Fruit fly (Drosophila melanogaster): ENCODE data around the gene CG6293.

CG6293 gene

DNA sequence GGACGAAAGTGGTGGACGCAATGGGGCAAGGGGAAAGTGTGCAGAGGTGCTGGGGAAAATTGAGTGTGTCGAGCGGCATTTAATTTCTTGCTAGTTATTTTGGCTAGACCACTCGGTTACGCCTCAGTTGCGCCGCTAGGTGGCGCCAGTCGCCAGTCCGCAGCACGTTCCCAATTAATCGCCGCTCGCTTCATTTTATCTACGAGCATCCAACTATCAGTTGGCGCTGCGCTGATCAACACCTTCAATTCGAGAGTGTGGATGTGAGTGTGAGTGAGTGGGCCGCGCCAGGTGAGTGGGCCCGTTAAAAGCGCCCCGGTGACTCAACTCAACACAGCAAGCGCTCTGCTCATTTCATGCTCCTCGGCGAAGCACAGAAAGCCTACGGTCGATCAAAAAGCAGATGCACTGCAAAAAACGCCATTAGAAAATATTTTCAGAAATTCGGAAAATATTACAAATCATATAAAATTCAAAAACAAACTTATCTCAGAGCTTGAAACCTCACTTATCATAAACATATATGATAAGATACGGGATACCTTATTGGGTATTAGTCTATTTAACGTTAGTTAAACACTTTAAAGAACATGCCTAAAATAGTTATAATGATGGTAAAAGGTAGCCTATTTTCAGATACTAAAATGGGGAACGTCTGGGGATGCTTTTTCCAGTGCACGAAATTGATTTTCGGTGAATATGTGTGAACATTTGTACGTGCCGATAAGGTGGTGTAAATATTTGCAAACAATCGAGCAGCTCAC is 43.1 kb downstream of the CG6293 start (continued):
- TF ChIP-seq Hr4 (GFP tag; optimal IDR thresholded peaks at IDR 0.05) (peak; percentile 95), topi (GFP tag; optimal IDR thresholded peaks at IDR 0.05) (peak; percentile 95), CG16779 (tag; optimal IDR thresholded peaks at IDR 0.05) (peak; percentile 71), acj6 (GFP tag; optimal IDR thresholded peaks at IDR 0.05) (peak; percentile 84), CG6792 (GFP tag; optimal IDR thresholded peaks at IDR 0.05) (peak; percentile 83), OdsH (GFP tag; optimal IDR thresholded peaks at IDR 0.05) (peak; percentile 87), ss (GFP tag; optimal IDR thresholded peaks at IDR 0.05) (peak in 1 of 2 experiments; percentile 31), Ets21C (GFP tag; optimal IDR thresholded peaks at IDR 0.05) (peak; percentile 91), Blimp-1 (GFP tag; optimal IDR thresholded peaks at IDR 0.05) (peak; percentile 80), Smox (GFP tag; optimal IDR thresholded peaks at IDR 0.05) (peak; percentile 91), Sox15 (GFP tag; optimal IDR thresholded peaks at IDR 0.05) (peak; percentile 79), Eip93F (GFP tag; optimal IDR thresholded peaks at IDR 0.05) (peak; percentile 50), Lpt (GFP tag; optimal IDR thresholded peaks at IDR 0.05) (peak; percentile 80), CG31627 (GFP tag; optimal IDR thresholded peaks at IDR 0.05) (peak; percentile 95), CG11762 (GFP tag; optimal IDR thresholded peaks at IDR 0.05; ENCODE audit: insufficient read depth) (peak; percentile 78), CG6163 (GFP tag; IDR thresholded peaks at IDR 0.05) (no peak), CG11294 (GFP tag; IDR thresholded peaks at IDR 0.05) (peak; percentile 78), svp (GFP tag) (peak; percentile 97)

- TF ChIP-seq Eip75B (GFP tag; optimal IDR thresholded peaks at IDR 0.05) (peak; percentile 8), fd85E (GFP tag; optimal IDR thresholded peaks at IDR 0.05) (no peak), CG3919 (GFP tag; optimal IDR thresholded peaks at IDR 0.05) (no peak), CG8119 (GFP tag; IDR thresholded peaks at IDR 0.05) (peak; percentile 29; the same call in 1 of the 3 replicates), CG11294 (GFP tag; IDR thresholded peaks at IDR 0.05) (peak; percentile 25; the same call in 1 of the 2 replicates), Eip78C (GFP tag) (peak; percentile 37), Hr39 (GFP tag; optimal IDR thresholded peaks at IDR 0.05) (peak; percentile 1), CG9139 (GFP tag; optimal IDR thresholded peaks at IDR 0.05) (no peak), CG31627 (GFP tag; optimal IDR thresholded peaks at IDR 0.05) (peak; percentile 17), CG32006 (GFP tag; optimal IDR thresholded peaks at IDR 0.05) (peak; percentile 49), net (GFP tag; optimal IDR thresholded peaks at IDR 0.05) (peak; percentile 25), CG6163 (GFP tag; IDR thresholded peaks at IDR 0.05) (peak; percentile 42; the same call in 2 of the 3 replicates), CG15336 (GFP tag; IDR thresholded peaks at IDR 0.05) (0 out of 2 replicates have a peak, but pooled peaks have one; percentile 18), svp (GFP tag) (peak; percentile 60), CG6276 (GFP tag; optimal IDR thresholded peaks at IDR 0.05) (no peak), OdsH (GFP tag; optimal IDR thresholded peaks at IDR 0.05) (peak; percentile 22), Sox14 (GFP tag; optimal IDR thresholded peaks at IDR 0.05) (peak; percentile 0), Hr4 (GFP tag; optimal IDR thresholded peaks at IDR 0.05) (peak; percentile 35)
These were observed 44.6 kb downstream of the CG6293 start for dm6 chr3R:10266624-10267492.

DNA sequence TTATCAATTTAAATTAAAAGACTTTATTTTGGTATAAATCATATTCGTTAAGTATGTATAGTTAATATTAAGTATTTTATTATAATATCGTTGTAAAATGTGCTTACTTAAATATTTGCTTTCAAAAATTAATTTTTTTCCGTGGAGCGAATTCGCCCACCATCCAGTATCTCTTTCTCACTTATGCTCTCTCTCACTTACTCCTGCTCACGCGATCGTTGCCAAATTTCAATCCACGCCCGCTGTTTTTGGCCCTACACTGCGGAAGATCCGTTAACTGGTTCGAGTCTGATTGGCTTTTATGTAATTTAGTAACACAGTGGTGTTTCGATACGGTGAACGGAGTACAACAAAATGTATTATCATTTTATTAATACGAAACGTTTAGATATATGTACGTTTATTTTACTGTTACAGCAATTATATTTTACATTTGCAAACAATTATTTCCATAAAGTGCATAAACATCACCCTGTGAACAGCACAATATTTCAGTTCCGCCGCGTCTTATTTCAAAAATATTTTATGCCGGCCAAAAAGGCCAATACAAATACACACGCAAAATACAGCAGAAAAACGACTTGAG is 45.8 kb downstream of the CG6293 start:
- TF ChIP-seq CG3032 (tag; optimal IDR thresholded peaks at IDR 0.05) (no peak), CG11762 (GFP tag; optimal IDR thresholded peaks at IDR 0.05; ENCODE audit: insufficient read depth) (peak; percentile 45), Eip78C (GFP tag) (peak; percentile 90), dac (GFP tag; optimal IDR thresholded peaks at IDR 0.05) (no peak), CG9139 (GFP tag; optimal IDR thresholded peaks at IDR 0.05) (no peak), CG11294 (GFP tag; IDR thresholded peaks at IDR 0.05) (0 out of 2 replicates have a peak, but pooled peaks have one; percentile 15), Met (GFP tag; optimal IDR thresholded peaks at IDR 0.05) (peak; percentile 76), CG16779 (tag; optimal IDR thresholded peaks at IDR 0.05) (no peak), Blimp-1 (GFP tag; optimal IDR thresholded peaks at IDR 0.05) (no peak), CG6854 (GFP tag; optimal IDR thresholded peaks at IDR 0.05) (peak; percentile 51), eg (GFP tag; IDR thresholded peaks at IDR 0.05) (peak; percentile 78), CG7368 (GFP tag; optimal IDR thresholded peaks at IDR 0.05) (peak; percentile 44), CG11902 (GFP tag; optimal IDR thresholded peaks at IDR 0.05) (peak; percentile 56), CG31627 (GFP tag; optimal IDR thresholded peaks at IDR 0.05) (peak; percentile 76), topi (GFP tag; optimal IDR thresholded peaks at IDR 0.05) (peak; percentile 78), achi (GFP tag; optimal IDR thresholded peaks at IDR 0.05) (peak; percentile 71), Smox (GFP tag; optimal IDR thresholded peaks at IDR 0.05) (peak; percentile 72), Hr39 (GFP tag; optimal IDR thresholded peaks at IDR 0.05) (peak; percentile 78), CG15336 (GFP tag; IDR thresholded peaks at IDR 0.05) (peak; percentile 84), ss (GFP tag; optimal IDR thresholded peaks at IDR 0.05) (no peak), dsx (GFP tag; optimal IDR thresholded peaks at IDR 0.05; ENCODE audit: poor library complexity, severe bottlenecking) (peak; percentile 4), CG8319 (GFP tag; optimal IDR thresholded peaks at IDR 0.05) (peak; percentile 51), Ets21C (GFP tag; optimal IDR thresholded peaks at IDR 0.05) (peak; percentile 43), CG1621 (tag; optimal IDR thresholded peaks at IDR 0.05) (peak; percentile 15), Eip75B (GFP tag; optimal IDR thresholded peaks at IDR 0.05) (peak; percentile 59)
